Worm (Caenorhabditis elegans) whole organism, young adult: ENCODE measurements around the gene faxc-2.
"Not testable (repeated sequence)": the region's sequence is repeated elsewhere in the genome, so short reads cannot be mapped to it uniquely, and the experiment has no call there.

Experiments used
- C06A6.2 ChIP-seq: fragments of 200-800 bp; sonication (Bioruptor generic); conservative IDR thresholded peaks from 2 replicates; pipeline ENCODE4 v1.3.6; 2022; ENCODE audit warnings: missing genetic modification characterization, missing compliant biosample characterization
- F33H1.4 ChIP-seq: fragments of 200-800 bp; sonication (Bioruptor generic); IDR thresholded peaks from 2 replicates; pipeline ENCODE4 v1.3.6; 2022; ENCODE audit warnings: missing genetic modification reagents, missing genetic modification characterization, missing compliant biosample characterization
- F49E8.2 ChIP-seq: sonication (generic microtip); optimal IDR thresholded peaks from 3 replicates; lab custom pipeline; 2017; ENCODE audit warnings: missing genetic modification characterization, mild to moderate bottlenecking, missing compliant biosample characterization, antibody characterized with exemption, moderate library complexity; ENCODE audit not compliant: insufficient read depth
- F55B11.4 ChIP-seq: sonication (generic microtip); optimal IDR thresholded peaks from 2 replicates; lab custom pipeline; 2016; ENCODE audit warnings: missing compliant biosample characterization, missing genetic modification characterization, borderline replicate concordance; ENCODE audit not compliant: insufficient read depth
- F57A8.1 ChIP-seq: fragments of 200-800 bp; sonication (Bioruptor generic); optimal IDR thresholded peaks from 2 replicates; lab custom pipeline; 2018; ENCODE audit warnings: mild to moderate bottlenecking, missing genetic modification characterization, moderate library complexity, missing compliant biosample characterization
- F57C9.4 ChIP-seq: sonication (generic microtip); optimal IDR thresholded peaks from 2 replicates; lab custom pipeline; 2017; ENCODE audit warnings: mild to moderate bottlenecking, missing genetic modification characterization, missing compliant biosample characterization
- Y53F4B.3 ChIP-seq: fragments of 200-800 bp; sonication (Bioruptor generic); IDR thresholded peaks from 2 replicates; pipeline ENCODE4 v1.3.6; 2022; ENCODE audit warnings: missing genetic modification reagents, missing genetic modification characterization, missing compliant biosample characterization
- Y79H2A.3 ChIP-seq: fragments of 200-800 bp; sonication (Bioruptor generic); conservative IDR thresholded peaks from 2 replicates; pipeline ENCODE4 v1.3.6; 2022; ENCODE audit warnings: missing genetic modification reagents, missing genetic modification characterization, missing compliant biosample characterization
- attf-3 ChIP-seq: fragments of 200-800 bp; sonication (Bioruptor generic); conservative IDR thresholded peaks from 2 replicates; pipeline ENCODE4 v1.3.6; 2022; ENCODE audit warnings: missing genetic modification reagents, missing genetic modification characterization, missing compliant biosample characterization
- attf-6 ChIP-seq: fragments of 200-800 bp; sonication (Bioruptor generic); IDR thresholded peaks from 2 replicates; pipeline ENCODE4 v1.3.6; 2022; ENCODE audit warnings: missing genetic modification reagents, missing genetic modification characterization, missing compliant biosample characterization
- cebp-2 ChIP-seq: fragments of 200-800 bp; sonication (Bioruptor generic); IDR thresholded peaks from 2 replicates; pipeline ENCODE4 v1.3.6; 2022; ENCODE audit warnings: missing genetic modification characterization, missing compliant biosample characterization
- ceh-100 ChIP-seq: fragments of 200-800 bp; sonication (Bioruptor generic); IDR thresholded peaks from 2 replicates; pipeline ENCODE4 v1.3.6; 2022; ENCODE audit warnings: missing genetic modification reagents, missing genetic modification characterization, missing compliant biosample characterization
- ceh-40 ChIP-seq: fragments of 200-800 bp; sonication (Bioruptor generic); IDR thresholded peaks from 2 replicates; pipeline ENCODE4 v1.3.6; 2022; ENCODE audit warnings: missing genetic modification characterization, missing compliant biosample characterization
- ceh-91 ChIP-seq: fragments of 200-800 bp; sonication (Bioruptor generic); IDR thresholded peaks from 2 replicates; pipeline ENCODE4 v1.3.6; 2022; ENCODE audit warnings: missing genetic modification reagents, missing genetic modification characterization, missing compliant biosample characterization
- dox-1 ChIP-seq: fragments of 200-800 bp; sonication (Bioruptor generic); IDR thresholded peaks from 2 replicates; pipeline ENCODE4 v1.3.6; 2022; ENCODE audit warnings: missing genetic modification reagents, missing genetic modification characterization, missing compliant biosample characterization
- efl-1 ChIP-seq: fragments of 150-350 bp; optimal IDR thresholded peaks from 2 replicates; lab custom pipeline; 2014; ENCODE audit warnings: missing biosample characterization, missing genetic modification reagents, missing genetic modification characterization
- ets-4 ChIP-seq: fragments of 200-800 bp; sonication (Bioruptor generic); optimal IDR thresholded peaks from 2 replicates; lab custom pipeline; 2018; ENCODE audit warnings: mild to moderate bottlenecking, missing genetic modification characterization, missing compliant biosample characterization
- him-1 ChIP-seq: sonication (generic microtip); optimal IDR thresholded peaks from 2 replicates; lab custom pipeline; 2016; ENCODE audit warnings: missing genotype, missing genetic modification reagents, missing genetic modification characterization, missing compliant biosample characterization
- hsf-1 ChIP-seq: fragments of 200-800 bp; sonication (Bioruptor generic); IDR thresholded peaks from 2 replicates; pipeline ENCODE4 v1.3.6; 2022; ENCODE audit warnings: missing genetic modification reagents, missing genetic modification characterization, missing compliant biosample characterization
- let-607 ChIP-seq, 2 experiments: fragments of 200-800 bp in 1 of 2; sonication (Bioruptor generic) in 1 of 2; sonication (generic microtip) in 1 of 2; optimal IDR thresholded peaks; 2 replicates each; lab custom pipeline; 2016 to 2018; ENCODE audit warnings: mild to moderate bottlenecking in 2 of 2, missing compliant biosample characterization in 2 of 2, missing genetic modification characterization in 2 of 2, moderate library complexity in 2 of 2, missing genotype in 1 of 2
- lin-54 ChIP-seq: fragments of 200-800 bp; sonication (Bioruptor generic); optimal IDR thresholded peaks from 2 replicates; lab custom pipeline; 2018; ENCODE audit warnings: mild to moderate bottlenecking, missing genetic modification characterization, missing compliant biosample characterization
- lsl-1 ChIP-seq: fragments of 200-800 bp; sonication (Bioruptor generic); optimal IDR thresholded peaks from 2 replicates; lab custom pipeline; 2018; ENCODE audit warnings: mild to moderate bottlenecking, missing genetic modification characterization, moderate library complexity, missing compliant biosample characterization
- lsy-27 ChIP-seq: sonication (generic microtip); optimal IDR thresholded peaks from 2 replicates; lab custom pipeline; 2017; ENCODE audit warnings: missing genetic modification characterization, mild to moderate bottlenecking, missing compliant biosample characterization, antibody characterized with exemption, missing genotype, borderline replicate concordance; ENCODE audit not compliant: insufficient read depth
- madf-10 ChIP-seq: sonication (generic microtip); optimal IDR thresholded peaks from 2 replicates; lab custom pipeline; 2016; ENCODE audit warnings: mild to moderate bottlenecking, missing genetic modification characterization, missing compliant biosample characterization
- madf-6 ChIP-seq: fragments of 200-800 bp; sonication (Bioruptor generic); IDR thresholded peaks from 2 replicates; pipeline ENCODE4 v1.3.6; 2022; ENCODE audit warnings: missing genetic modification reagents, missing genetic modification characterization, missing compliant biosample characterization
- madf-8 ChIP-seq: fragments of 200-800 bp; sonication (Bioruptor generic); conservative IDR thresholded peaks from 2 replicates; pipeline ENCODE4 v1.3.6; 2022; ENCODE audit warnings: missing genetic modification reagents, missing genetic modification characterization, missing compliant biosample characterization
- mcd-1 ChIP-seq: fragments of 200-800 bp; sonication (Bioruptor generic); IDR thresholded peaks from 2 replicates; pipeline ENCODE4 v1.3.6; 2022; ENCODE audit warnings: missing genetic modification reagents, missing genetic modification characterization, missing compliant biosample characterization
- mxl-1 ChIP-seq: sonication (generic microtip); optimal IDR thresholded peaks from 2 replicates; lab custom pipeline; 2016; ENCODE audit warnings: missing genetic modification characterization, missing compliant biosample characterization
- nfya-2 ChIP-seq: fragments of 200-800 bp; sonication (Bioruptor generic); IDR thresholded peaks from 2 replicates; pipeline ENCODE4 v1.3.6; 2022; ENCODE audit warnings: missing genetic modification reagents, missing genetic modification characterization, missing compliant biosample characterization
- rec-8 ChIP-seq, 2 experiments: sonication (generic microtip); optimal IDR thresholded peaks; 2 replicates each; lab custom pipeline; 2016; ENCODE audit warnings: mild to moderate bottlenecking in 2 of 2, missing genetic modification characterization in 2 of 2, missing genetic modification reagents in 2 of 2, missing genotype in 2 of 2, missing biosample characterization in 1 of 2, missing compliant biosample characterization in 1 of 2, moderate library complexity in 1 of 2
- rpc-1 ChIP-seq, 2 experiments: fragments of 150-350 bp in 1 of 2; sonication (generic microtip) in 1 of 2; optimal IDR thresholded peaks; 2 replicates each; lab custom pipeline; 2014 to 2018; ENCODE audit warnings: missing biosample characterization in 1 of 2, missing genetic modification characterization in 1 of 2, missing genetic modification reagents in 1 of 2, missing genotype in 1 of 2
- snpc-3.4 ChIP-seq: sonication (generic microtip); optimal IDR thresholded peaks from 2 replicates; lab custom pipeline; 2017; ENCODE audit warnings: missing genetic modification characterization, mild to moderate bottlenecking, missing compliant biosample characterization, antibody characterized with exemption, moderate library complexity, missing genotype, missing genetic modification reagents
- tbp1 ChIP-seq: fragments of 200-800 bp; sonication (Bioruptor generic); optimal IDR thresholded peaks from 2 replicates; lab custom pipeline; 2018; ENCODE audit warnings: mild to moderate bottlenecking, missing genetic modification characterization, missing compliant biosample characterization
- xnd-1 ChIP-seq: sonication (generic microtip); optimal IDR thresholded peaks from 2 replicates; lab custom pipeline; 2016; ENCODE audit warnings: missing genotype, missing genetic modification reagents, missing genetic modification characterization, missing compliant biosample characterization
- zfh-2 ChIP-seq: fragments of 200-800 bp; sonication (Bioruptor generic); conservative IDR thresholded peaks from 2 replicates; pipeline ENCODE4 v1.3.6; 2022; ENCODE audit warnings: missing genetic modification reagents, missing genetic modification characterization, missing compliant biosample characterization
- ztf-28 ChIP-seq: fragments of 200-800 bp; sonication (Bioruptor generic); IDR thresholded peaks from 2 replicates; pipeline ENCODE4 v1.3.6; 2022; ENCODE audit warnings: missing genetic modification reagents, missing genetic modification characterization, missing compliant biosample characterization
- ztf-3 ChIP-seq: fragments of 200-800 bp; sonication (Bioruptor generic); optimal IDR thresholded peaks from 2 replicates; lab custom pipeline; 2018; ENCODE audit warnings: mild to moderate bottlenecking, missing genetic modification characterization, missing compliant biosample characterization

faxc-2 gene

ce11 chrII:13308990-13309389, at the start of gene faxc-2:
Gene faxc-2 (plus strand): TSS chrII:13309290.
- TF ChIP-seq dox-1 (GFP tag; lab: Robert Waterston, UW); ets-4 (GFP tag; lab: Kevin White, UChicago); F55B11.4 (tag; lab: Kevin White, UChicago): not testable (repeated sequence)

ce11 chrII:13260540-13260939, 48.5 kb upstream of the faxc-2 start:
- TF ChIP-seq lsl-1 (GFP tag; lab: Kevin White, UChicago) = peak; percentile 92
- peak; percentile 43 for TF ChIP-seq efl-1 (GFP tag; lab: Kevin White, UChicago)
- 0 out of 2 replicates have a peak, but pooled peaks have one; percentile 14 for TF ChIP-seq mcd-1 (GFP tag; lab: Robert Waterston, UW)
- TF ChIP-seq madf-8 (GFP tag; lab: Robert Waterston, UW) = peak; percentile 61
- TF ChIP-seq let-607 (tag; optimal IDR thresholded peaks at IDR 0.05; lab: Kevin White, UChicago) = no peak
- TF ChIP-seq him-1 = peak; percentile 36
- TF ChIP-seq F57C9.4 = no peak
- no peak for TF ChIP-seq ceh-100 (GFP tag; lab: Robert Waterston, UW)
- TF ChIP-seq lsy-27 (tag; lab: Kevin White, UChicago) = no peak
- TF ChIP-seq F33H1.4 (GFP tag; lab: Robert Waterston, UW) = peak; percentile 91
- TF ChIP-seq snpc-3.4 (tag; lab: Kevin White, UChicago) = peak; percentile 21
- TF ChIP-seq ceh-91 = peak; percentile 38; the same call in 1 of the 2 replicates
- no peak for TF ChIP-seq dox-1 (GFP tag; lab: Robert Waterston, UW)
- TF ChIP-seq rpc-1 (optimal IDR thresholded peaks at IDR 0.05; lab: Kevin White, UChicago) = no peak
- TF ChIP-seq rpc-1 (tag; optimal IDR thresholded peaks at IDR 0.05; lab: Kevin White, UChicago) = no peak
- no peak for TF ChIP-seq Y53F4B.3
- peak; percentile 56 for TF ChIP-seq lin-54 (GFP tag; lab: Kevin White, UChicago)
- peak; percentile 85 for TF ChIP-seq xnd-1 (tag; lab: Kevin White, UChicago)
- peak; percentile 53 for TF ChIP-seq F49E8.2 (tag; lab: Kevin White, UChicago)
- no peak for TF ChIP-seq C06A6.2 (GFP tag; lab: Robert Waterston, UW)
- peak; percentile 93 for TF ChIP-seq madf-6 (GFP tag; lab: Robert Waterston, UW)

ce11 chrII:13267305-13267704, 41.8 kb upstream of the faxc-2 start:
- TF ChIP-seq nfya-2 (GFP tag; lab: Robert Waterston, UW) (no peak), efl-1 (GFP tag; lab: Kevin White, UChicago) (no peak), cebp-2 (no peak), ztf-3 (no peak), attf-6 (GFP tag; lab: Robert Waterston, UW) (no peak), tbp1 (GFP tag; lab: Kevin White, UChicago) (no peak), hsf-1 (GFP tag; lab: Robert Waterston, UW) (no peak), Y79H2A.3 (GFP tag; lab: Robert Waterston, UW) (no peak), madf-8 (GFP tag; lab: Robert Waterston, UW) (no peak), zfh-2 (no peak), mxl-1 (tag; lab: Kevin White, UChicago) (no peak), ztf-28 (GFP tag; lab: Robert Waterston, UW) (no peak), attf-3 (GFP tag; lab: Robert Waterston, UW) (no peak), madf-10 (tag; lab: Kevin White, UChicago) (no peak), rec-8 (tag; optimal IDR thresholded peaks at IDR 0.05; lab: Kevin White, UChicago) (no peak), let-607 (tag; optimal IDR thresholded peaks at IDR 0.05; lab: Kevin White, UChicago) (no peak), ceh-40 (GFP tag; lab: Robert Waterston, UW) (no peak), F57A8.1 (no peak), dox-1 (GFP tag; lab: Robert Waterston, UW) (no peak)
